Fruit fly (Drosophila melanogaster) whole organism: ENCODE results near the gene CG4520.

ENCODE experiments used
- CG8478 ChIP-seq: fragments of >200 bp; optimal IDR thresholded peaks from 2 replicates; lab custom pipeline; 2018; ENCODE audit warnings: inconsistent platforms
- Dll ChIP-seq: fragments of >200 bp; optimal IDR thresholded peaks from 2 replicates; lab custom pipeline; 2017
- EcR ChIP-seq, 2 experiments: fragments of >200 bp; optimal IDR thresholded peaks; 2 replicates each; lab custom pipeline; 2017; ENCODE audit warnings: missing biosample characterization in 2 of 2, missing genetic modification characterization in 2 of 2, missing genetic modification reagents in 2 of 2
- pan ChIP-seq: fragments of >200 bp; optimal IDR thresholded peaks from 2 replicates; lab custom pipeline; 2017

DNA sequence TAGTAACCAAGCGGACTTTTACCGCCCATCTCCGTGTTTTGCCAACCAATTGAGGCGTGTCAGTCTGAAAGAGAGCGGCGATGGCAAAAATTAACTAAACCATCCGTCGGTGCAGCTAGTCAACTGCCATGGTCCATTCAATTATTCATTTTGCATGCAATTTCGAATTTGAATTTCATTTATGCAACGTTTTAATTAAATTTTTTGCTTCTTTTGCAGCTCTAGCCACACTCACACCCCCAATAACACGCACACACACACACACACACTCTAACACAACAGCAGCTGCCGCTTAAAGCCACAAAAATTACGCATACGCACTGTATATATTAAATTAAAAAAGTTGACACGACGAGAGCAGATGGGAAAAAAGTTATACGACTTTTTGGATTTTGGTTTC lies 24.4 kb downstream of the CG4520 start:
- no peak for TF ChIP-seq EcR (GFP tag; optimal IDR thresholded peaks at IDR 0.05; lab: Kevin White, UChicago)
- TF ChIP-seq CG8478 (lab: Kevin White, UChicago) = no peak
- TF ChIP-seq pan (lab: Kevin White, UChicago) = no peak
- TF ChIP-seq Dll = no peak
